Worm (Caenorhabditis elegans) whole organism, L4 larva: ENCODE measurements around the gene sfrp-1.
A peak's percentile ranks its signal among the peaks of the same experiment; 100 is the strongest.

Experiments used
- F26F4.8 ChIP-seq: fragments of 200-800 bp; sonication (Bioruptor generic); conservative IDR thresholded peaks from 2 replicates; pipeline ENCODE4 v1.3.6; 2022; ENCODE audit warnings: missing genetic modification characterization, missing compliant biosample characterization
- F49E8.2 ChIP-seq: sonication (generic microtip); optimal IDR thresholded peaks from 2 replicates; lab custom pipeline; 2016; ENCODE audit warnings: missing compliant biosample characterization, mild to moderate bottlenecking, missing genetic modification characterization, borderline replicate concordance
- T20F7.1 ChIP-seq: fragments of 200-800 bp; sonication (Bioruptor generic); optimal IDR thresholded peaks from 2 replicates; lab custom pipeline; 2018; ENCODE audit warnings: mild to moderate bottlenecking, missing genetic modification characterization, missing compliant biosample characterization
- ZK546.5 ChIP-seq, 2 experiments: sonication (generic microtip); optimal IDR thresholded peaks; 2 replicates each; lab custom pipeline; 2017; ENCODE audit warnings: missing biosample characterization in 2 of 2, missing genetic modification characterization in 2 of 2
- aha-1 ChIP-seq: fragments of 150-350 bp; peaks from one replicate; lab custom pipeline; 2014; ENCODE audit warnings: missing biosample characterization, missing genetic modification characterization
- aly-2 ChIP-seq: sonication (generic microtip); optimal IDR thresholded peaks from 2 replicates; lab custom pipeline; 2018; ENCODE audit warnings: missing biosample characterization, missing genetic modification characterization
- ama-1 ChIP-seq: fragments of 150-350 bp; optimal IDR thresholded peaks from 2 replicates; lab custom pipeline; 2014; ENCODE audit warnings: inconsistent platforms, mixed read lengths
- ceh-28 ChIP-seq: fragments of 150-350 bp; optimal IDR thresholded peaks from 2 replicates; lab custom pipeline; 2014; ENCODE audit warnings: missing biosample characterization, missing genetic modification reagents, missing genetic modification characterization
- daf-16 ChIP-seq, 3 experiments: sonication (generic microtip); optimal IDR thresholded peaks; 2 replicates each; lab custom pipeline; 2016 to 2017; ENCODE audit warnings: missing genetic modification characterization in 3 of 3, missing genetic modification reagents in 3 of 3, mild to moderate bottlenecking in 2 of 3, missing compliant biosample characterization in 2 of 3, missing biosample characterization in 1 of 3, moderate library complexity in 1 of 3
- daf-19 ChIP-seq: fragments of 200-800 bp; sonication (Bioruptor generic); conservative IDR thresholded peaks from 2 replicates; pipeline ENCODE4 v1.3.6; 2022; ENCODE audit warnings: missing genetic modification characterization, missing compliant biosample characterization
- dmd-6 ChIP-seq: fragments of 200-800 bp; sonication (Bioruptor generic); IDR thresholded peaks from 2 replicates; pipeline ENCODE4 v1.3.6; 2022; ENCODE audit warnings: missing genetic modification reagents, missing genetic modification characterization, missing compliant biosample characterization
- dve-1 ChIP-seq: sonication (generic microtip); optimal IDR thresholded peaks from 2 replicates; lab custom pipeline; 2017; ENCODE audit warnings: antibody characterized with exemption, mild to moderate bottlenecking, missing genetic modification characterization, missing compliant biosample characterization; ENCODE audit not compliant: insufficient read depth
- egl-43 ChIP-seq: fragments of 200-800 bp; sonication (Bioruptor generic); IDR thresholded peaks from 2 replicates; pipeline ENCODE4 v1.3.6; 2022; ENCODE audit warnings: missing genetic modification reagents, missing genetic modification characterization, missing compliant biosample characterization
- fos-1 ChIP-seq: fragments of 150-350 bp; optimal IDR thresholded peaks from 2 replicates; lab custom pipeline; 2014; ENCODE audit warnings: missing biosample characterization, missing genetic modification characterization
- gei-8 ChIP-seq: fragments of 200-800 bp; sonication (Bioruptor generic); optimal IDR thresholded peaks from 2 replicates; lab custom pipeline; 2018; ENCODE audit warnings: mild to moderate bottlenecking, missing genetic modification characterization, missing compliant biosample characterization
- hlh-11 ChIP-seq: fragments of 200-800 bp; sonication (Bioruptor generic); optimal IDR thresholded peaks from 2 replicates; lab custom pipeline; 2018; ENCODE audit warnings: mild to moderate bottlenecking, missing genetic modification characterization, missing compliant biosample characterization
- lin-1 ChIP-seq: fragments of 200-800 bp; sonication (Bioruptor generic); IDR thresholded peaks from 2 replicates; pipeline ENCODE4 v1.3.6; 2022; ENCODE audit warnings: missing genetic modification reagents, missing genetic modification characterization, missing compliant biosample characterization
- lin-15B ChIP-seq: fragments of 150-350 bp; sonication (generic microtip); optimal IDR thresholded peaks from 3 replicates; lab custom pipeline; 2014; ENCODE audit warnings: missing biosample characterization, missing genetic modification characterization
- lin-29 ChIP-seq: fragments of 200-800 bp; sonication (Bioruptor generic); IDR thresholded peaks from 2 replicates; pipeline ENCODE4 v1.3.6; 2022; ENCODE audit warnings: missing genetic modification reagents, missing genetic modification characterization, missing compliant biosample characterization
- madf-5 ChIP-seq, 2 experiments: fragments of 200-800 bp; sonication (Bioruptor generic); IDR thresholded peaks; 2 replicates each; pipeline ENCODE4 v1.3.6; 2022; ENCODE audit warnings: missing compliant biosample characterization in 2 of 2, missing genetic modification characterization in 2 of 2
- madf-9 ChIP-seq: fragments of 200-800 bp; sonication (Bioruptor generic); conservative IDR thresholded peaks from 2 replicates; pipeline ENCODE4 v1.3.6; 2022; ENCODE audit warnings: missing genetic modification reagents, missing genetic modification characterization, missing compliant biosample characterization
- mdl-1 ChIP-seq, 2 experiments: fragments of 150-350 bp in 1 of 2; sonication (generic microtip) in 1 of 2; optimal IDR thresholded peaks; 2 replicates each; lab custom pipeline; 2014 to 2017; ENCODE audit warnings: missing biosample characterization in 2 of 2, missing genetic modification characterization in 2 of 2
- mep-1 ChIP-seq: fragments of 150-350 bp; sonication (generic microtip); optimal IDR thresholded peaks from 3 replicates; lab custom pipeline; 2014; ENCODE audit warnings: missing biosample characterization, missing genetic modification characterization
- nhr-28 ChIP-seq: fragments of 150-350 bp; optimal IDR thresholded peaks from 2 replicates; lab custom pipeline; 2014; ENCODE audit warnings: missing biosample characterization, missing genetic modification characterization
- nhr-42 ChIP-seq: fragments of 200-800 bp; sonication (Bioruptor generic); IDR thresholded peaks from 2 replicates; pipeline ENCODE4 v1.3.6; 2022; ENCODE audit warnings: missing genetic modification characterization, missing compliant biosample characterization
- nhr-48 ChIP-seq: sonication (generic microtip); optimal IDR thresholded peaks from 2 replicates; lab custom pipeline; 2016; ENCODE audit warnings: mild to moderate bottlenecking, missing genetic modification characterization, missing compliant biosample characterization
- nhr-6 ChIP-seq: fragments of 150-350 bp; optimal IDR thresholded peaks from 2 replicates; lab custom pipeline; 2014; ENCODE audit warnings: missing biosample characterization, missing genetic modification characterization
- pha-4 ChIP-seq, 2 experiments: fragments of 150-350 bp in 1 of 2; fragments of 200-800 bp in 1 of 2; sonication (Bioruptor generic) in 1 of 2; IDR thresholded peaks in 1 of 2; optimal IDR thresholded peaks in 1 of 2; 2 replicates each; pipeline versions ENCODE4 v1.3.6 to Lab custom; 2014 to 2022; ENCODE audit warnings: missing genetic modification characterization in 2 of 2, missing genetic modification reagents in 2 of 2, missing biosample characterization in 1 of 2, missing compliant biosample characterization in 1 of 2
- php-3 ChIP-seq: fragments of 200-800 bp; sonication (Bioruptor generic); IDR thresholded peaks from 2 replicates; pipeline ENCODE4 v1.3.6; 2022; ENCODE audit warnings: missing genetic modification reagents, missing genetic modification characterization, missing compliant biosample characterization
- pqm-1 ChIP-seq: sonication (generic microtip); optimal IDR thresholded peaks from 2 replicates; lab custom pipeline; 2017; ENCODE audit warnings: missing biosample characterization, missing genetic modification characterization
- saeg-2 ChIP-seq: fragments of 200-800 bp; sonication (Bioruptor generic); IDR thresholded peaks from 2 replicates; pipeline ENCODE4 v1.3.6; 2022; ENCODE audit warnings: missing genetic modification reagents, missing genetic modification characterization, missing compliant biosample characterization
- sdz-12 ChIP-seq: fragments of 200-800 bp; sonication (Bioruptor generic); optimal IDR thresholded peaks from 2 replicates; lab custom pipeline; 2018; ENCODE audit warnings: mild to moderate bottlenecking, missing genetic modification characterization, missing compliant biosample characterization
- snpc-4 ChIP-seq: fragments of 150-350 bp; optimal IDR thresholded peaks from 2 replicates; lab custom pipeline; 2014; ENCODE audit warnings: missing biosample characterization, missing genetic modification characterization
- spr-3 ChIP-seq: fragments of 200-800 bp; sonication (Bioruptor generic); optimal IDR thresholded peaks from 2 replicates; lab custom pipeline; 2018; ENCODE audit warnings: mild to moderate bottlenecking, missing genetic modification characterization, missing compliant biosample characterization
- tra-1 ChIP-seq: fragments of 200-800 bp; sonication (Bioruptor generic); IDR thresholded peaks from 2 replicates; pipeline ENCODE4 v1.3.6; 2022; ENCODE audit warnings: missing genetic modification reagents, missing genetic modification characterization, missing compliant biosample characterization
- unc-62 ChIP-seq, 3 experiments: fragments of 150-350 bp in 1 of 3; sonication (generic microtip); optimal IDR thresholded peaks in 2 of 3; peaks in 1 of 3; 1 replicate in 1 of 3; 2 replicates in 2 of 3; lab custom pipeline; 2014 to 2017; ENCODE audit warnings: missing biosample characterization in 3 of 3, missing genetic modification characterization in 3 of 3, missing genetic modification reagents in 3 of 3, missing genotype in 1 of 3
- vab-7 ChIP-seq: fragments of 200-800 bp; sonication (Bioruptor generic); IDR thresholded peaks from 2 replicates; pipeline ENCODE4 v1.3.6; 2022; ENCODE audit warnings: missing genetic modification reagents, missing genetic modification characterization, missing compliant biosample characterization
- zfp-2 ChIP-seq: sonication (generic microtip); optimal IDR thresholded peaks from 2 replicates; lab custom pipeline; 2016; ENCODE audit warnings: mild to moderate bottlenecking, missing genetic modification characterization, missing compliant biosample characterization

The sfrp-1 gene

ce11 chrIV:6441601-6442000 is 39.4 kb upstream of the sfrp-1 start, which contains the start of gene Y73B6BL.31:
Gene Y73B6BL.31, plus strand, starts transcription at chrIV:6441901.
- TF ChIP-seq spr-3 (GFP tag; lab: Kevin White, UChicago) (no peak), nhr-48 (tag; lab: Kevin White, UChicago) (no peak), ama-1 (lab: Kevin White, UChicago) (no peak), daf-19 (GFP tag; lab: Robert Waterston, UW) (no peak), T20F7.1 (no peak), sdz-12 (no peak), lin-1 (GFP tag; lab: Robert Waterston, UW) (no peak), tra-1 (no peak), F49E8.2 (tag; lab: Kevin White, UChicago) (no peak)

ce11 chrIV:6438051-6438450 is 35.8 kb upstream of the sfrp-1 start, which contains the start of gene dlc-5:
Gene dlc-5, plus strand, starts transcription at chrIV:6438204.
- TF ChIP-seq spr-3 (GFP tag; lab: Kevin White, UChicago) (no peak), aha-1 (peak; percentile 94), dve-1 (tag; lab: Kevin White, UChicago) (no peak)

ce11 chrIV:6433424-6433823 is 31.2 kb upstream of the sfrp-1 start:
- no peak for TF ChIP-seq daf-16 (GFP tag; optimal IDR thresholded peaks at IDR 0.05; lab: Kevin White, UChicago)
- TF ChIP-seq daf-16 (tag; optimal IDR thresholded peaks at IDR 0.05; lab: Kevin White, UChicago): peak; percentile 53
- TF ChIP-seq egl-43 (GFP tag; lab: Robert Waterston, UW): no peak
- TF ChIP-seq lin-29 (GFP tag; lab: Robert Waterston, UW): no peak
- TF ChIP-seq nhr-42 (GFP tag; lab: Robert Waterston, UW): no peak
- TF ChIP-seq php-3 (GFP tag; lab: Robert Waterston, UW): peak; percentile 48; the same call in 1 of the 2 replicates
- no peak for TF ChIP-seq aly-2 (tag; lab: Kevin White, UChicago)
- no peak for TF ChIP-seq snpc-4 (tag; lab: Kevin White, UChicago)
- TF ChIP-seq fos-1: no peak
- TF ChIP-seq F26F4.8 (GFP tag; lab: Robert Waterston, UW): no peak
- TF ChIP-seq mep-1 (tag; lab: Kevin White, UChicago): no peak
- no peak for TF ChIP-seq nhr-6 (tag; lab: Kevin White, UChicago)
- TF ChIP-seq saeg-2: no peak
- peak; percentile 65 for TF ChIP-seq dve-1 (tag; lab: Kevin White, UChicago)
- TF ChIP-seq madf-9 (GFP tag; lab: Robert Waterston, UW): no peak
- peak; percentile 47 for TF ChIP-seq hlh-11
- peak; percentile 20; the same call in 1 of the 2 replicates for TF ChIP-seq dmd-6
- TF ChIP-seq ZK546.5 (tag; optimal IDR thresholded peaks at IDR 0.05; lab: Kevin White, UChicago): no peak
- TF ChIP-seq unc-62 (GFP tag; optimal IDR thresholded peaks at IDR 0.05 in 1 of 2; lab: Kevin White, UChicago): no peak
- no peak for TF ChIP-seq unc-62 (tag; optimal IDR thresholded peaks at IDR 0.05; lab: Kevin White, UChicago)
- TF ChIP-seq sdz-12: no peak
- TF ChIP-seq vab-7 (GFP tag; lab: Robert Waterston, UW): no peak
- no peak for TF ChIP-seq daf-19 (GFP tag; lab: Robert Waterston, UW)
- TF ChIP-seq zfp-2 (tag; lab: Kevin White, UChicago): no peak
- TF ChIP-seq pqm-1 (tag; lab: Kevin White, UChicago): peak; percentile 77
- TF ChIP-seq lin-15B (tag; lab: Kevin White, UChicago): no peak
- TF ChIP-seq ceh-28 (tag; lab: Kevin White, UChicago): no peak
- peak; percentile 6 for TF ChIP-seq nhr-28

- TF ChIP-seq vab-7 (GFP tag; lab: Robert Waterston, UW) (no peak), hlh-11 (peak; percentile 15), madf-9 (GFP tag; lab: Robert Waterston, UW) (no peak), pqm-1 (tag; lab: Kevin White, UChicago) (peak; percentile 39), dmd-6 (peak; percentile 68), gei-8 (GFP tag; lab: Kevin White, UChicago) (no peak), mdl-1 (tag; optimal IDR thresholded peaks at IDR 0.05; lab: Kevin White, UChicago) (no peak), madf-5 (GFP tag; IDR thresholded peaks at IDR 0.05; lab: Robert Waterston, UW) (no peak), php-3 (GFP tag; lab: Robert Waterston, UW) (peak; percentile 98), dve-1 (tag; lab: Kevin White, UChicago) (peak; percentile 74), daf-16 (GFP tag; optimal IDR thresholded peaks at IDR 0.05; lab: Kevin White, UChicago) (no peak), daf-16 (tag; optimal IDR thresholded peaks at IDR 0.05; lab: Kevin White, UChicago) (peak; percentile 57), pha-4 (GFP tag; IDR thresholded peaks at IDR 0.05; lab: Robert Waterston, UW) (no peak), pha-4 (tag; optimal IDR thresholded peaks at IDR 0.05; lab: Kevin White, UChicago) (no peak)
These were observed 30.1 kb upstream of the sfrp-1 start for ce11 chrIV:6432375-6432774.
